Worm (Caenorhabditis elegans) whole organism, dauer: ENCODE results near the gene nspe-7.

ENCODE experiments used
- unc-62 ChIP-seq: sonication (generic microtip); optimal IDR thresholded peaks from 2 replicates; lab custom pipeline; 2017; ENCODE audit warnings: missing biosample characterization, missing genetic modification reagents, missing genetic modification characterization

nspe-7 gene

DNA sequence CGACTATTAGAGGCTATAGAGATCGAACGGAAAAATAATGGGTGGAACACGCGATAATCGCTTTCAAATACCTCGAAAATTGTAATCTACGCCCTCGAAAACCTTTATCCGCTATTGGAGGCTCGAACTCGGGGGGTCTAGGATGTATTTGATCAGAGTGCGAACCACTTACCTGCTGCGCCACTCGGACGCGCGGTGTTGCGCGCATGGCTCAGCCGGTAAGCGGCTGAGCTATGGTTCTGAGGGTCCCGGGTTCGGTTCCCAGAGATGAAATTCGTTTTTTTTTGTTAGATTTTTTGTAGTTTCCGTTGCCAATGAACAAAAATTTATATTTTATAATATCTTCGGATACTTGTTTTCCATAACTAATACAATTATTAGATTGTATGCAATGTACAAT is 41.2 kb downstream of the nspe-7 start:
- TF ChIP-seq unc-62 (GFP tag; lab: Kevin White, UChicago) = no peak

ce11 chrII:12668874-12669273 is 41.9 kb downstream of the nspe-7 start:
- no peak for TF ChIP-seq unc-62 (GFP tag; lab: Kevin White, UChicago)

- TF ChIP-seq unc-62 (GFP tag; lab: Kevin White, UChicago) = no peak
These were observed 42.4 kb downstream of the nspe-7 start for ce11 chrII:12669342-12669741.

DNA sequence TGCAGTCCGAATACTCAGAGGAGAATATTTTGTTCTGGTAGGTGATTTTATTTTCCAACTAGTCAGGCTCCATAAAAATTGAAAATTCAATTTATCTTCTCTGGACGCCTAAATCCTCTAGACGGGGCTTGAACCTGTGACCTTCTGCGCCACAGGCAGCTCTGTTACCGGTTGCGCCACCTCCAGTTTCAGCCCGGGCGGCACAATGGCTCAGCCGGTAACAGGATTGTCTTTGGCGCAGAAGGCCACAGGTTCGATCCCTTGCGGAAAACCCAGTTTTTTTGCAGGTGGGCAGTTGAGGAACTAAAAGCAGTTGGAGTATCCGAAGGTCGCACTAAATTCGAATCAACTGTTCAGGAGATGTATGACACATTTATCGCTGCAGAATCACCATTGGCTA is 42.9 kb downstream of the nspe-7 start:
- TF ChIP-seq unc-62 (GFP tag; lab: Kevin White, UChicago) = no peak

DNA sequence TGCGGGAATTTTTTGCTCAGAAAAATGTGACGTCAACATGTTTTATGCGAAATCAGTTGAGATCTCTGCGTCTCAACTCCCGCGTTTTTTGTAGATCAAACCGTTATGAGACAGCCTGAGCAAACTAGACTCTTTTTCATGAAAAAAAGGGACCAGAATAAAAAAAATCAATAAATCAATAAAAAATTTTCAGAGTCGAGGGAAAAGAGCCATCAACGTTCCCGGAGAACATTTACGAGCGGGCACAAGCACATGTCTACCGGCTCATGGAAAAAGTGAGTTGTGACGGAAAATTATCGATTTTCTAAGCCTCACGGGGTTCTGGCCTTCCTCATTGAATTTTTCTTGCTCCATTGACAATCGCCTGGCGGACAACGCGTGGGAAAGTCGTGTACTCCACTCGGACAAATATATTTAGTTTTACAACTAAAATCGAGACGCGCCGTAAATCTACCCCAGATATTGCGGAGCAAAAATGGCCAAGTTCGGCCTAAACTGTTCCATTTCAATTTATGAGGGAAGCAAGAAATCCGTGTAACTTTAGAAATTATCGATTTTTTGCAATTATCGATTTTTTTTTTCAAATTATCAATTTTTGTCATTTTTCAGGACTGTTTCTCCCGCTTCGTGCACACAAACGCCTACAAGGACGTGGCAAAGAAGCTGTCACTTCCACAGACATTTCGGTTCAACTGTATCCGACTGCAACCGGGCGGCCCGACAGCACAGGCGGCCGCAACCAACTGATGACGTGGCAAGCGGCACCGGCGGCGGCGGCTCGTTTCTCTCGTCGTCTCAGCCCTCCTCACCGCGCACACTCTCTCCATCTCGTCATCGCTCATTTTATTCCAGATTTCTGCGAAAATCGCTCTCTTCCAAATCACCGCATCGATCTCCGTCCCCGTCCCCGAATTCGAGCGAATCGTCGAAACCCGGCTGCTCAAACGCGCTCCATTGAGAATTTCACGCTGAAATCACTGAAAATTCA is 44.2 kb downstream of the nspe-7 start:
- no peak for TF ChIP-seq unc-62 (GFP tag; lab: Kevin White, UChicago)

- no peak for TF ChIP-seq unc-62 (GFP tag; lab: Kevin White, UChicago)
These were observed 44.9 kb downstream of the nspe-7 start for ce11 chrII:12671892-12672291.

ce11 chrII:12672512-12672911 is 45.5 kb downstream of the nspe-7 start:
- no peak for TF ChIP-seq unc-62 (GFP tag; lab: Kevin White, UChicago)

- no peak for TF ChIP-seq unc-62 (GFP tag; lab: Kevin White, UChicago)
These were observed 46.3 kb downstream of the nspe-7 start for ce11 chrII:12673311-12673710.
